Worm (Caenorhabditis elegans): ENCODE results near the gene clc-7.

DNA sequence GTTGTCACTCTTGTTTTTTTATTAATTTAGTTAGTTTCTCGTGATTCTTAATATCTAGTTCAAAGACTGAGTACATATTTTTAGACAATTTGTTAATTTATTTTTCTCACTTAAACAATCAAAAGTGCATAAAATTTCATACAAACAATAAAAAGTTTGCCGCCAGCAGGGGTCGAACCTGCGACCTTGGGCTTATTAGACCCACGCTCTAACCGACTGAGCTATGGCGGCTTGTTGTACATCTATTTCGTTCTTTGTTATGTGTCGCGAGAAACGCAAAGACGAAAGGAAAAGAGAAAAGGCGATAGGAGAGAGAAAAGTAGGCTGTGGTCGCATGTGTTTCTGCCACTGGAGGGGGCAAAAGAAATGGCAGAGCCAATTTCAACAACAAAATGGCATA lies 17.6 kb downstream of the clc-7 start:
- peak; percentile 96 for TF ChIP-seq klf-2 (GFP tag; conservative IDR thresholded peaks at IDR 0.05)
- peak; percentile 99 for TF ChIP-seq ztf-29 (GFP tag; IDR thresholded peaks at IDR 0.05)
- TF ChIP-seq cog-1 (tag; optimal IDR thresholded peaks at IDR 0.05): peak; percentile 99
- peak; percentile 97 for TF ChIP-seq flt-1 (GFP tag; IDR thresholded peaks at IDR 0.05)
- peak; percentile 82 for TF ChIP-seq med-1 (GFP tag; optimal IDR thresholded peaks at IDR 0.05; ENCODE audit: insufficient read depth)

Data from whole organism, midembryonic.